Worm (Caenorhabditis elegans): ENCODE results near the gene ZK892.6.

The ZK892.6 gene

ce11 chrII:9992474-9992873, 12.5 kb upstream of the ZK892.6 start:
- no peak for TF ChIP-seq unc-62 (GFP tag; optimal IDR thresholded peaks at IDR 0.05)

- TF ChIP-seq unc-62 (GFP tag; optimal IDR thresholded peaks at IDR 0.05): no peak
These were observed 10.9 kb upstream of the ZK892.6 start, which contains the start of gene lec-3 for ce11 chrII:9990812-9991211. Gene lec-3 (plus strand): TSS chrII:9991112.

- TF ChIP-seq unc-62 (GFP tag; optimal IDR thresholded peaks at IDR 0.05): no peak
These were observed 9.6 kb upstream of the ZK892.6 start for ce11 chrII:9989533-9989932.

ce11 chrII:9988620-9989019, 8.7 kb upstream of the ZK892.6 start:
- no peak for TF ChIP-seq unc-62 (GFP tag; optimal IDR thresholded peaks at IDR 0.05)

ce11 chrII:9986635-9987575, 7.0 kb upstream of the ZK892.6 start:
- no peak for TF ChIP-seq unc-62 (GFP tag; optimal IDR thresholded peaks at IDR 0.05)

- no peak for TF ChIP-seq unc-62 (GFP tag; optimal IDR thresholded peaks at IDR 0.05)
These were observed 5.0 kb upstream of the ZK892.6 start for ce11 chrII:9984866-9985336.

ce11 chrII:9982437-9982836, 2.5 kb upstream of the ZK892.6 start:
- TF ChIP-seq unc-62 (GFP tag; optimal IDR thresholded peaks at IDR 0.05): no peak

- no peak for TF ChIP-seq unc-62 (GFP tag; optimal IDR thresholded peaks at IDR 0.05)
These were observed 1.8 kb upstream of the ZK892.6 start, which contains the start of gene sdz-38 for ce11 chrII:9981760-9982159. Gene sdz-38 (minus strand): TSS chrII:9981860.

- no peak for TF ChIP-seq unc-62 (GFP tag; optimal IDR thresholded peaks at IDR 0.05)
These were observed 3.5 kb downstream of the ZK892.6 start, which contains the start of gene R53.8 for ce11 chrII:9976405-9976804. Gene R53.8 (plus strand): TSS chrII:9976705.

ce11 chrII:9974967-9975366, 5.0 kb downstream of the ZK892.6 start, which contains the start of gene aakg-5:
Gene aakg-5 (minus strand): TSS chrII:9975125.
- no peak for TF ChIP-seq unc-62 (GFP tag; optimal IDR thresholded peaks at IDR 0.05)

ce11 chrII:9974210-9974609, 5.7 kb downstream of the ZK892.6 start:
- TF ChIP-seq unc-62 (GFP tag; optimal IDR thresholded peaks at IDR 0.05): no peak

- TF ChIP-seq unc-62 (GFP tag; optimal IDR thresholded peaks at IDR 0.05): no peak
These were observed 9.4 kb downstream of the ZK892.6 start, which contains the start of gene R53.5 for ce11 chrII:9970438-9971092. Gene R53.5 (minus strand): TSS chrII:9970488.

ce11 chrII:9967999-9968706, 11.8 kb downstream of the ZK892.6 start, which contains the start of the genes R53.4 and psf-1:
Gene R53.4 (minus strand): TSS chrII:9968049.
Gene psf-1 (plus strand): TSS chrII:9968673.
- TF ChIP-seq unc-62 (GFP tag; optimal IDR thresholded peaks at IDR 0.05): no peak

- TF ChIP-seq unc-62 (GFP tag; optimal IDR thresholded peaks at IDR 0.05): no peak
These were observed 13.0 kb downstream of the ZK892.6 start, which contains the start of gene dtmk-1 for ce11 chrII:9966954-9967353. Gene dtmk-1 (minus strand): TSS chrII:9967099.

ce11 chrII:9965325-9965724, 14.6 kb downstream of the ZK892.6 start:
- no peak for TF ChIP-seq unc-62 (GFP tag; optimal IDR thresholded peaks at IDR 0.05)

- TF ChIP-seq unc-62 (GFP tag; optimal IDR thresholded peaks at IDR 0.05): no peak
These were observed 16.1 kb downstream of the ZK892.6 start for ce11 chrII:9963808-9964207.

Measured in whole organism, dauer.